Worm (Caenorhabditis elegans): ENCODE data around the gene C25G6.1.
A peak's percentile ranks its signal among the peaks of the same experiment; 100 is the strongest.

The C25G6.1 gene

DNA sequence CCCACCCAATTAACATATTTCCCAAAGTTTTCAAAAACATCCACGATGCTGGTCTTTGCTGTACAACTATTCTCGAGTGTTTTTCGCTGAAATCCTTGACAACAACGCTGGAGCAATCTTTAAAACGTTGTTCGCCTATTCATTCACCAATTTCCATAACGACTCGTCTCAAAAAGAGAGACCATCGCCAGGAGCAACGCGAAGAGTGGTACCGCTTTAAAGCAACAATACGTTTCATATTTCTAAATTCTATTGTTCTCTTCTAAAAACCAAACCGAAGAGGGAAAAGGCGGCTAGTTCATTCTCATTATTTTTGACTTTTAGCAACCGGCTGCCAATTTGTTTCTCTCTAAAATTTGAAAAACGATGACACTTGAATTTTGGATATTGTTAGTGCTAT is at the start of gene C25G6.1:
C25G6.1 (plus strand) TSS at position 301 of the 400 bp plus-strand sequence.
- TF ChIP-seq tab-1 (GFP tag; IDR thresholded peaks at IDR 0.05) (no peak), med-1 (GFP tag; optimal IDR thresholded peaks at IDR 0.05; ENCODE audit: insufficient read depth) (no peak), ztf-29 (GFP tag; IDR thresholded peaks at IDR 0.05) (no peak), T22C8.4 (GFP tag; IDR thresholded peaks at IDR 0.05) (no peak), ref-1 (GFP tag; conservative IDR thresholded peaks at IDR 0.05) (no peak), cog-1 (tag; optimal IDR thresholded peaks at IDR 0.05) (no peak), klf-2 (GFP tag; conservative IDR thresholded peaks at IDR 0.05) (no peak), flt-1 (GFP tag; IDR thresholded peaks at IDR 0.05) (no peak), ztf-23 (GFP tag; IDR thresholded peaks at IDR 0.05) (no peak)

DNA sequence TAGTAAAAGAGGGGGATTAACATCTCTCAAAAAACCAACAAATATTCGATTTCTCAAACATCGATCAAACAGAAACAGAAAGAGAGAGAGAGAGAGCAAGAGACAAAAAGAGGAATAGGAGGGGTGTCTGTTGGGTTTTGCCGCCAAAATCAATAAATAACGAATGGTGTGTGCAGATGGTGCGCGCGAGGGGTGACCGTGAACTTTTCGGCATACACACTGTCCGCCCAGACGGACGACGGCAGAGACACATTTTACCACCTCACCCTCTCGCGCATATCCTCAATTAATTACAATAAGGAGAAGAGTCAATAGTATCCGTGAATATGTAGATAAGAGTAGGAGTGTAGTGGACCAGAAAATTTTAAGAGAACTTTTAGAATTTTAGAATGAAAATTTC is 48.3 kb upstream of the C25G6.1 start:
- TF ChIP-seq flt-1 (GFP tag; IDR thresholded peaks at IDR 0.05) (no peak), T22C8.4 (GFP tag; IDR thresholded peaks at IDR 0.05) (peak; percentile 48; the same call in 1 of the 2 replicates)

DNA sequence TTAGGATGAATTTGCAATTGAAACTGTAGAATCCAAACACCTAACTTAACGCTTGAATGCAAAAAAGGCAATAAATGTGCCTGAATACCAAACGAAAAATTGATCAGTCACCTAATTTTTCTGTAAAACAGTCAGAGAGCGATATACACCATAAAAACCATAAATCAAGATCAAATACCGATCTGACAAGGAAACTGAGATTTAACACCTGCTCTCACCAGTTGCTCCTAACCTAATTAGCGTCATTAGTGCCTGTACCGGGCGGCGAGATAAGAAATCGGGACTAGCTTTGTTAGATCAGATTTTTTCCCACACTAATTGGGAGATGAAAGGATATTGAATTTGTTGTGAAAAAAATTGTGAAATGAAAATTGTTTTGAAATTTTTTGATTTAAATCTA is 47.6 kb upstream of the C25G6.1 start:
- no peak for TF ChIP-seq ref-1 (GFP tag; conservative IDR thresholded peaks at IDR 0.05)
- no peak for TF ChIP-seq T22C8.4 (GFP tag; IDR thresholded peaks at IDR 0.05)
- no peak for TF ChIP-seq flt-1 (GFP tag; IDR thresholded peaks at IDR 0.05)
- TF ChIP-seq klf-2 (GFP tag; conservative IDR thresholded peaks at IDR 0.05), result no peak
- TF ChIP-seq cog-1 (tag; optimal IDR thresholded peaks at IDR 0.05), result no peak
- TF ChIP-seq ztf-23 (GFP tag; IDR thresholded peaks at IDR 0.05), result no peak
- no peak for TF ChIP-seq ztf-29 (GFP tag; IDR thresholded peaks at IDR 0.05)
- no peak for TF ChIP-seq tab-1 (GFP tag; IDR thresholded peaks at IDR 0.05)
- TF ChIP-seq med-1 (GFP tag; optimal IDR thresholded peaks at IDR 0.05; ENCODE audit: insufficient read depth), result no peak

DNA sequence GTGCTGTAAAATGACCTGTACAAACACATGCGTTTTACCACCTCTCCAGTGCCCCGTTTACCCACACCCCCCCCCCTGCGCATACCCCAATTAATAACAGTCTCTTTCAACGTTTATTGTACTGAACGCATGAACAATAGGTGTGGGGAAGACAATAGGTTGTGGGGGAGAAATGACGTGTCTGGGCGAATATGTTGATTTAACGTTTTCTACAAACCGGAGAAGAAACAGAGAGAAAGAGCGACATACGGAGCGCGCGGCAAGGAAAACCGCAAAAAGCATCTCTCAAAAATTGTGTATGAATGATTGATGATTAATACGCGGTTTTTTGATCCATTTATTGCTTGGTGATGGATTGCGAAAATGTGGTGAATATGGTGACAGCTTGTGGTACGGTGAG is 46.9 kb upstream of the C25G6.1 start:
- TF ChIP-seq flt-1 (GFP tag; IDR thresholded peaks at IDR 0.05) (0 out of 2 replicates have a peak, but pooled peaks have one; percentile 59), cog-1 (tag; optimal IDR thresholded peaks at IDR 0.05) (no peak), ztf-23 (GFP tag; IDR thresholded peaks at IDR 0.05) (0 out of 2 replicates have a peak, but pooled peaks have one; percentile 10), T22C8.4 (GFP tag; IDR thresholded peaks at IDR 0.05) (no peak), tab-1 (GFP tag; IDR thresholded peaks at IDR 0.05) (0 out of 2 replicates have a peak, but pooled peaks have one; percentile 43), med-1 (GFP tag; optimal IDR thresholded peaks at IDR 0.05; ENCODE audit: insufficient read depth) (no peak)

DNA sequence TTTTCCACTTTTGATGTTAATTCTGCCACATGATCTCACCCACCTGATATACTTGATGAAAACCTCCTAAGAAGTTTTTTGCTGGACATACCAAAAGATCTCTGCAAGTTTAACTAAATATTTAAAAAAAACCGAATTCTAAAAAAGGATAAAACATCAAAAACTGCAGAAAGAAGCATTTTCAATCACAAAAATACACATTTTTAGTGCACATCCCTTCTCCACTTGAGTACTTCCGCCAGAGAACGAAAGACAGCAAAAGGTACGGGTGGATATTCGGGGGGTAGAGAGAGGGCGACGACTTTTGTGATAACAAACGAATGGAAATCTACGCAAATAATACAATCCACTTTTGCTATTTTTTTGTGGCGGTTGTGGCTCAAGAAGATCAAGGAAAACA is 40.0 kb upstream of the C25G6.1 start, which contains the start of gene C46H3.2:
C46H3.2 (minus strand) TSS at position 101 of the 400 bp plus-strand sequence.
- TF ChIP-seq T22C8.4 (GFP tag; IDR thresholded peaks at IDR 0.05), result no peak
- TF ChIP-seq klf-2 (GFP tag; conservative IDR thresholded peaks at IDR 0.05), result no peak
- TF ChIP-seq cog-1 (tag; optimal IDR thresholded peaks at IDR 0.05), result no peak
- TF ChIP-seq ztf-23 (GFP tag; IDR thresholded peaks at IDR 0.05), result no peak
- no peak for TF ChIP-seq ref-1 (GFP tag; conservative IDR thresholded peaks at IDR 0.05)
- no peak for TF ChIP-seq med-1 (GFP tag; optimal IDR thresholded peaks at IDR 0.05; ENCODE audit: insufficient read depth)
- TF ChIP-seq tab-1 (GFP tag; IDR thresholded peaks at IDR 0.05), result no peak
- TF ChIP-seq ztf-29 (GFP tag; IDR thresholded peaks at IDR 0.05), result no peak
- no peak for TF ChIP-seq flt-1 (GFP tag; IDR thresholded peaks at IDR 0.05)

DNA sequence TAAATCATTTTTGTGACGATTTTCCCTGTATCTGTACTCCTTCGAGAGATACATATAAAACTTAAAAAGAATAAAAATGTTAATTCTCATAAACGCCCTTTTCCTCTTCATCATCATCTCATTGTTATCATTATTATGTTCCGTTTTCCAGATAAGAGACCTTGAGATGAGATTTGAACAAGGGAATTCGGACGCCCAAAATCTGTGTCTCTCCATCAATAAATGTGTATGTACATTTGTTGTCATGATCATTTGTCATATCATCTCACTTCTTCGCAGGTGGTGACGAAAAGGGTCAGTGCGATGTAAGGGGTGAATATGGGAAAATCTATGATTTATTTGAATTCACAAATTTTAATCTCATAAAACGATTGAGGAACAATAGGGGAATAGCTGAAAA is 38.6 kb upstream of the C25G6.1 start:
- no peak for TF ChIP-seq klf-2 (GFP tag; conservative IDR thresholded peaks at IDR 0.05)
- no peak for TF ChIP-seq ref-1 (GFP tag; conservative IDR thresholded peaks at IDR 0.05)
- TF ChIP-seq med-1 (GFP tag; optimal IDR thresholded peaks at IDR 0.05; ENCODE audit: insufficient read depth), result no peak
- TF ChIP-seq ztf-29 (GFP tag; IDR thresholded peaks at IDR 0.05), result no peak
- TF ChIP-seq cog-1 (tag; optimal IDR thresholded peaks at IDR 0.05), result no peak

DNA sequence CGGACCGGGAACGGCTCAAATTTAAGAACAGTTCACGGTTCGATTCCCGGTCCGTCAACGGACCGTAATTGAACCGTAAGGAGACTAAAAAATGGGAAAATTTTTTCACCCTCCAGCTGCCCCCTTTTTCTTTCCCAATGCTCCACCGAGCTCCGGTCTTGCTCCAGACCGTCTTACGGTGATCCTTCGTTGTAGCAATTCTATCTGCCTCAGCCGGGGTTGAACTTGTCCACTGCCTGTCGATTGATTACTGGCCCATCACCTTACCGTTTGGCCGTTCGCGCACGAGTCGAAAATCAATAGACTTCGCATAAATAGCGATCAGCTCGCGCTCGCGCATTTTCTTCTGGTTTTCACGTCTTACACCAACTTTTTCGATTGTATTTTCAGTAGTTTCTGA is 36.8 kb upstream of the C25G6.1 start:
- TF ChIP-seq flt-1 (GFP tag; IDR thresholded peaks at IDR 0.05), result peak; percentile 41; the same call in 1 of the 2 replicates

DNA sequence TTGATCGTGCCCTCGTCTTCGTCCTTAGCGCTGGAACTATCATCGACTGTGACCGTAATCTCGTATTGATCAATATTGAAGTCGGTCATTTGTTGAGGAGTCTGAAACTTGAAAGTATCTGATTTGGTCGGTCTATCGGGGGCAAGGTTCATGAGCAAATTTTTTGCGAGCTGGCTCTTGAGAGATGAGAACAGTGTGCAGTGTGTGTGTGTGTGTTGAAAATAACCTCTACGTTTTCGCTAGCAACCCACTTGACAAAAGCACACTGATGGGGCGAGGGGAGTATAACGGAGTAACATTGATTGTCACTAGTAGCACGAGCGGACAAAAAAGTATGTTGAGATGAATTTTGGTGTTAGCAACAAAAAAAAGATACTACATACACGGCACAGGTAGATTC is 31.9 kb upstream of the C25G6.1 start, which contains the start of gene C25G6.3:
C25G6.3 (minus strand) TSS at position 101 of the 400 bp plus-strand sequence.
- TF ChIP-seq tab-1 (GFP tag; IDR thresholded peaks at IDR 0.05), result no peak
- no peak for TF ChIP-seq T22C8.4 (GFP tag; IDR thresholded peaks at IDR 0.05)
- no peak for TF ChIP-seq ref-1 (GFP tag; conservative IDR thresholded peaks at IDR 0.05)
- TF ChIP-seq ztf-29 (GFP tag; IDR thresholded peaks at IDR 0.05), result no peak
- TF ChIP-seq ztf-23 (GFP tag; IDR thresholded peaks at IDR 0.05), result no peak
- no peak for TF ChIP-seq flt-1 (GFP tag; IDR thresholded peaks at IDR 0.05)
- TF ChIP-seq cog-1 (tag; optimal IDR thresholded peaks at IDR 0.05), result no peak
- no peak for TF ChIP-seq med-1 (GFP tag; optimal IDR thresholded peaks at IDR 0.05; ENCODE audit: insufficient read depth)
- TF ChIP-seq klf-2 (GFP tag; conservative IDR thresholded peaks at IDR 0.05), result no peak

DNA sequence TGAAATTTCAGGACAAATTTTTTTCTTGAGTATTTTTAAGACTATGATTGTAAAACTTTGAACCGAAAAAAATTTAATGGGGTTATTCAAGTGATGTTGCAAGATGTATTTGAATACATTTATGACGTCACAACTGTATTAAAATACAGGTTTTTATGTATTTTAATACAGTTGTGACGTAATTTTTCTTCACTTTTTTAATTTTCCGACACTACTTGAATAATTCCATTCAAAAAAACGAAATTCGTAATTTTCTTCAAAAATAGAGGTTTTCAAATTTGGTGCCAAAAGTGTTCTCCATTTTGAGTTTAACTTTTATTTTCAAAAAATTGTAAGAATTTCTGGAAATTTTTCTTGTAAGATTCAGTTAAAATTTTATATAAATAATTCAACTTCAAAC is 27.9 kb upstream of the C25G6.1 start:
- TF ChIP-seq cog-1 (tag; optimal IDR thresholded peaks at IDR 0.05), result no peak
- TF ChIP-seq ref-1 (GFP tag; conservative IDR thresholded peaks at IDR 0.05), result no peak
- no peak for TF ChIP-seq ztf-23 (GFP tag; IDR thresholded peaks at IDR 0.05)
- no peak for TF ChIP-seq tab-1 (GFP tag; IDR thresholded peaks at IDR 0.05)
- no peak for TF ChIP-seq flt-1 (GFP tag; IDR thresholded peaks at IDR 0.05)
- TF ChIP-seq T22C8.4 (GFP tag; IDR thresholded peaks at IDR 0.05), result no peak
- no peak for TF ChIP-seq med-1 (GFP tag; optimal IDR thresholded peaks at IDR 0.05; ENCODE audit: insufficient read depth)
- no peak for TF ChIP-seq klf-2 (GFP tag; conservative IDR thresholded peaks at IDR 0.05)
- no peak for TF ChIP-seq ztf-29 (GFP tag; IDR thresholded peaks at IDR 0.05)

DNA sequence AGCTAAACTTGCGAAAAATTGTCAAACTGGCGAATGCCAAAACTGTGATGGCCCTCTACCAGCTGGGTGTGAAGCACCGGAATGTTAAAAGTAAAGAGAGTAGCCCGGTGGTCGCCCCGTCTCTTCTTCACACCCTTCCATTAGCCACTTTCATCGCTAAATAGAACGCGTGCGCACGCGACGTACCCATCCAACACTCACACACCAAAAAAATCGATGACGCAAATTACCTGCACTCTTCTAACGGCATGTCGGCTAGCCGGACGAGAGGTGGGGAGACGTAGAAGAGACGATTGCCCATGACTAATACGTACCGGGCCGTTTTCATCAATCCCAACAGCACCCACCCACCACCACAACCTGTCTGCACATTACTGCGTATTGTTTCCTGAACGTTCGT is 26.5 kb upstream of the C25G6.1 start:
- 0 out of 2 replicates have a peak, but pooled peaks have one; percentile 20 for TF ChIP-seq flt-1 (GFP tag; IDR thresholded peaks at IDR 0.05)
- TF ChIP-seq med-1 (GFP tag; optimal IDR thresholded peaks at IDR 0.05; ENCODE audit: insufficient read depth), result no peak
- no peak for TF ChIP-seq ref-1 (GFP tag; conservative IDR thresholded peaks at IDR 0.05)
- TF ChIP-seq cog-1 (tag; optimal IDR thresholded peaks at IDR 0.05), result no peak
- TF ChIP-seq T22C8.4 (GFP tag; IDR thresholded peaks at IDR 0.05), result peak; percentile 70

DNA sequence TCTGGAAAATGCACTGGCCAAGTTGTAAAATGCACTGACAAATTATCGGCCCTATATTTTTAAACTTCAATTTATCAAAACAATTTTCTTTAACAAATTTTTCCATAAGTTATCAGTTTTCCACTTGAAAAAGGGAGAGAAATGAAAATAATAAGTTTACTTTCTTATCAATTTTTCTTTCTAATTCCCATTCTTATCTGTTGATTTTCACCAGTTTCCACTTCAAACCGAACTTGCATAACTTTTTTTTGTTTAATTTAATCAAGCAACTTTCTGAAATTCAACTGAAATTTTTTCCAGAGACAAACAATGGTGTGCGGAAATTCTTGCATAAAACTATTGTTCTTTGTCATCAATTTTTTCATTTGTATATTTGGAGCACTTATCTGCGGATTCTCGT is 25.0 kb upstream of the C25G6.1 start, which contains the start of gene tsp-9:
tsp-9 (plus strand) TSS at position 301 of the 400 bp plus-strand sequence.
- TF ChIP-seq flt-1 (GFP tag; IDR thresholded peaks at IDR 0.05) (no peak), ztf-23 (GFP tag; IDR thresholded peaks at IDR 0.05) (no peak), klf-2 (GFP tag; conservative IDR thresholded peaks at IDR 0.05) (no peak), ztf-29 (GFP tag; IDR thresholded peaks at IDR 0.05) (no peak), ref-1 (GFP tag; conservative IDR thresholded peaks at IDR 0.05) (no peak), cog-1 (tag; optimal IDR thresholded peaks at IDR 0.05) (no peak), T22C8.4 (GFP tag; IDR thresholded peaks at IDR 0.05) (no peak), med-1 (GFP tag; optimal IDR thresholded peaks at IDR 0.05; ENCODE audit: insufficient read depth) (no peak), tab-1 (GFP tag; IDR thresholded peaks at IDR 0.05) (no peak)
